Worm (Caenorhabditis elegans): ENCODE results near the gene bath-10.

The bath-10 gene

ce11 chrII:3374779-3375178, at the start of gene bath-10:
Gene bath-10 (plus strand): TSS chrII:3375079.
- TF ChIP-seq snpc-4 (tag; optimal IDR thresholded peaks at IDR 0.05) (no peak), nhr-2 (tag; optimal IDR thresholded peaks at IDR 0.05) (peak; percentile 22)

DNA sequence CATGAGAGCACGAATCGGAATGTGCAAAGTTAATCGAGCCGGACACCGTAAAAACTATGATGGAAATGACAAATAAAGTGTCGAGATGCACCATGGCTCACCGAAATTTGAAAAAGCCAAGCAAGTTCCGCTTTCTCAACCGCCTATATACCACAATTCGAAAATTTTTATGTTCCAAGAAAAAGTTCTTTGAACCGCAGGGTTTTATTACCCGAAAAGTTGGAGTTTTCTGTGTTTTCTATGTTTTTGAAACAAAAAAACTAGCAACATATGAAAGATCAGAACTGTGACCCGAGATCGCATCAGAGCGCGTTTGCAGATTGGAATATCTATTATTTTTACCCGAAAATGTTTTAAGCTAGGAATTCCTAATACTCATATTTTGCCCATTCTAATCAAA, 47.8 kb upstream of the bath-10 start, which contains the start of gene Y46D2A.3:
Y46D2A.3 (minus strand) TSS at position 101 of the 400 bp plus-strand sequence.
- no peak for TF ChIP-seq cnd-1 (tag; optimal IDR thresholded peaks at IDR 0.05)
- TF ChIP-seq mab-5 (tag; optimal IDR thresholded peaks at IDR 0.05): no peak
- no peak for TF ChIP-seq unc-120 (tag; optimal IDR thresholded peaks at IDR 0.05; ENCODE audit: poor library complexity, severe bottlenecking)
- no peak for TF ChIP-seq bed-3 (GFP tag; optimal IDR thresholded peaks at IDR 0.05)

DNA sequence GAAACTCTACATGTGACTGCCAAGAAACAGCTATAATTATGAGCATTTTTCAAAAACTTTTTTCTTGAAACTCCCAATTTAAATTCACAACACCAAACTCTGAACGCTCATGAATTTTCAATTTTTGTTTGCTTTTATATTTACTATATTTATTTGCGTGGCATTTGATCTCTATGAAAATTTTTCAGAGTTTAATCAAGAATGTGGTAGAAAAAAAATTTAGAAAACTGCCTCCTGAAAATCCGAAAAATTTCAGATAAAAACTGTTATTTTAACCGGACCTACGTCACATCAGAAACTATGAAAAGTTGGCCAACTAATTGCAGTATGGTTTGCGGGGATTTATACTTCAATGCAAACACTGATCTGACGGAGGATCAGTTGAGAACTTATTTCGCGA, 42.8 kb upstream of the bath-10 start, which contains the start of gene irld-27:
irld-27 (plus strand) TSS at position 301 of the 400 bp plus-strand sequence.
- TF ChIP-seq blmp-1 (tag; optimal IDR thresholded peaks at IDR 0.05) (no peak), ceh-83 (GFP tag; optimal IDR thresholded peaks at IDR 0.05) (no peak)

DNA sequence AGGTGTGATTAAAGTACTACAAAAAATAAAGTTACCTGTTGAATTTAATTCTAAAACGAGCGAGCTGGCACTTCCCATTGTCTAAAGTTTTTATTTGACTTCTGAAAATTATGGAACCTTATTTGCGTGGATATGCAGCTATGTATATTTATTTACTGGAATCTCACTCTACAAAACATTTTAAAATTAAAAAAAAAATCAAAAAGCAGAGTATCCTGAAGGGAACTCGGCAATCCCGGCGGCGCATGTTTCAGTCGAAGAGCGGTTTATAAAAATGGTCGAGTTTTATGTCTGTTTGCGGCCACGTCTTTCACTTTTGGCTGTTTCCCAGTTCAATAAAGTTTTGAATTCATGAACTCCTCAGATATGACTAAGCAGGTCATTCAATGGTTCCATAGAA, 37.8 kb upstream of the bath-10 start, which contains the start of gene F14D2.19:
F14D2.19 (minus strand) TSS at position 101 of the 400 bp plus-strand sequence.
- TF ChIP-seq ceh-39 (tag; optimal IDR thresholded peaks at IDR 0.05): no peak
- TF ChIP-seq ztf-11 (tag; optimal IDR thresholded peaks at IDR 0.05): no peak
- no peak for TF ChIP-seq mls-2 (tag; optimal IDR thresholded peaks at IDR 0.05)
- TF ChIP-seq cnd-1 (tag; optimal IDR thresholded peaks at IDR 0.05): no peak
- no peak for TF ChIP-seq lsy-2 (tag; optimal IDR thresholded peaks at IDR 0.05)
- no peak for TF ChIP-seq pha-4 (tag; optimal IDR thresholded peaks at IDR 0.05)
- no peak for TF ChIP-seq lin-13 (tag; optimal IDR thresholded peaks at IDR 0.05)
- TF ChIP-seq M03D4.4 (tag; optimal IDR thresholded peaks at IDR 0.05): no peak
- no peak for TF ChIP-seq mep-1 (tag; optimal IDR thresholded peaks at IDR 0.05)
- no peak for TF ChIP-seq blmp-1 (tag; optimal IDR thresholded peaks at IDR 0.05)
- TF ChIP-seq unc-62 (GFP tag; optimal IDR thresholded peaks at IDR 0.05): no peak
- TF ChIP-seq bed-3 (GFP tag; optimal IDR thresholded peaks at IDR 0.05): no peak
- TF ChIP-seq ceh-83 (GFP tag; optimal IDR thresholded peaks at IDR 0.05): no peak

DNA sequence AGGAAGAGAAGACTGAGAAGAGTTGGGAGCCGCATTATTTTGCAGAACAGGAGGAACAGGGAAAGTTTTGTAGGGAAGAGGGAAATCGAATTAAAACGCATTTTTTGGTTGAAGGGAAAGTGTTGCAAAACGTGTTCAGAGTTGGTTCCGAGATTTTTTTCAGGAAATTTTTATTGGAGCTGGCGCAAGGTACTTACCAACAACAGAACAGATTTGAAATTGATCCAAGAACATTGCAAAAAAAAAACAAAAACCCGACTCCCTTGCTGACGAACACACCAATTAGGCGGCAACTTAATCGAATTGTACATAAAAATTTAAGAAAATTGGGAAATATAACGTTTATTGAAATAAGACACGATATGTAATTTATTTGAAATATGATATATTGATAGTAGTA, 36.3 kb upstream of the bath-10 start, which contains the start of gene F14D2.7:
F14D2.7 (minus strand) TSS at position 101 of the 400 bp plus-strand sequence.
- no peak for TF ChIP-seq unc-39 (tag; optimal IDR thresholded peaks at IDR 0.05)
- TF ChIP-seq zip-8 (tag; optimal IDR thresholded peaks at IDR 0.05): no peak
- TF ChIP-seq nhr-76 (tag; optimal IDR thresholded peaks at IDR 0.05): no peak

DNA sequence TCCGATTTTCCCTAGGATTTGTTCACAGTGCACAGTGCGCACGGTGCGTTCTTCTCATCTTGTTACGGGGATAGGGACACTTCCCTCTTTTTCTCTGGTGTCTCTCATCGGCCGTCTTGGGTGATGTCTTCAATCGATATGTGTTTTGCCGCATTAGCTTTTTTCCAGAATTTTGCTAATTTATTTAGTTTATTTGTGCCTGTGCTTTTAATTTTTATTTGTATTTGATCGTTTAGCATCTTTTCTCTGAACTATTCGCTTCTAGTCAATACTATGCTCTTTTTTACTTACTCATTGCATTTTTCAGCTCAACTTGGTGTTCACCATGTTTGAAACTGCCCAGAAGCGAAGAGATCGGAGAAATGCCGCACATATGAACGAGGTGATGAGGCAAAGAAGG, 34.6 kb upstream of the bath-10 start, which contains the start of gene F14D2.5:
F14D2.5 (plus strand) TSS at position 301 of the 400 bp plus-strand sequence.
- peak; percentile 64 for TF ChIP-seq ceh-83 (GFP tag; optimal IDR thresholded peaks at IDR 0.05)
- no peak for TF ChIP-seq sem-2 (GFP tag; optimal IDR thresholded peaks at IDR 0.05)

- TF ChIP-seq nhr-12 (tag; optimal IDR thresholded peaks at IDR 0.05) (no peak), snpc-4 (tag; optimal IDR thresholded peaks at IDR 0.05) (no peak), tbx-8 (GFP tag; optimal IDR thresholded peaks at IDR 0.05) (no peak), unc-62 (GFP tag; optimal IDR thresholded peaks at IDR 0.05) (no peak), M03D4.4 (tag; optimal IDR thresholded peaks at IDR 0.05) (no peak), hlh-1 (tag; optimal IDR thresholded peaks at IDR 0.05) (no peak), ceh-83 (GFP tag; optimal IDR thresholded peaks at IDR 0.05) (no peak), nhr-237 (tag; optimal IDR thresholded peaks at IDR 0.05) (no peak), lin-13 (tag; optimal IDR thresholded peaks at IDR 0.05) (no peak), nhr-28 (tag; optimal IDR thresholded peaks at IDR 0.05) (no peak), ham-2 (GFP tag; optimal IDR thresholded peaks at IDR 0.05) (no peak), mab-5 (tag; optimal IDR thresholded peaks at IDR 0.05) (no peak), unc-39 (tag; optimal IDR thresholded peaks at IDR 0.05) (no peak), lsy-2 (tag; optimal IDR thresholded peaks at IDR 0.05) (no peak), pha-4 (tag; optimal IDR thresholded peaks at IDR 0.05) (no peak), elt-1 (tag; optimal IDR thresholded peaks at IDR 0.05; ENCODE audit: borderline replicate concordance, insufficient read depth) (no peak)
These were observed 34.1 kb upstream of the bath-10 start for ce11 chrII:3340818-3341217.

Data from whole organism, mixed stage, embryonic.